Worm (Caenorhabditis elegans) whole organism, late embryonic: ENCODE data around the gene ndub-6.

Experiments
- C08G9.2 ChIP-seq: sonication (generic microtip); optimal IDR thresholded peaks from 2 replicates; lab custom pipeline; 2016; ENCODE audit warnings: mild to moderate bottlenecking, missing genetic modification characterization, moderate library complexity, missing compliant biosample characterization
- F13H6.1 ChIP-seq: sonication (generic microtip); optimal IDR thresholded peaks from 2 replicates; lab custom pipeline; 2016; ENCODE audit warnings: missing genetic modification characterization, missing compliant biosample characterization
- K02D7.2 ChIP-seq: sonication (generic microtip); optimal IDR thresholded peaks from 2 replicates; lab custom pipeline; 2017; ENCODE audit warnings: mild to moderate bottlenecking, missing genetic modification characterization, missing compliant biosample characterization
- K09A11.1 ChIP-seq: sonication (generic microtip); optimal IDR thresholded peaks from 2 replicates; lab custom pipeline; 2017; ENCODE audit warnings: antibody characterized with exemption, mild to moderate bottlenecking, missing genetic modification characterization, missing compliant biosample characterization; ENCODE audit not compliant: insufficient read depth
- ama-1 ChIP-seq: fragments of 150-350 bp; optimal IDR thresholded peaks from 2 replicates; lab custom pipeline; 2014
- ceh-14 ChIP-seq: sonication (generic microtip); optimal IDR thresholded peaks from 2 replicates; lab custom pipeline; 2016; ENCODE audit warnings: missing genotype, missing genetic modification characterization, missing compliant biosample characterization
- ceh-30 ChIP-seq: fragments of 150-350 bp; optimal IDR thresholded peaks from 2 replicates; lab custom pipeline; 2014; ENCODE audit warnings: missing biosample characterization, missing genetic modification characterization
- ceh-34 ChIP-seq: sonication (generic microtip); optimal IDR thresholded peaks from 2 replicates; lab custom pipeline; 2016; ENCODE audit warnings: mild to moderate bottlenecking, missing genetic modification characterization, missing compliant biosample characterization
- ceh-9 ChIP-seq: sonication (generic microtip); optimal IDR thresholded peaks from 2 replicates; lab custom pipeline; 2016; ENCODE audit warnings: mild to moderate bottlenecking, missing genetic modification characterization, inconsistent platforms, missing compliant biosample characterization
- che-1 ChIP-seq: sonication (generic microtip); optimal IDR thresholded peaks from 2 replicates; lab custom pipeline; 2016; ENCODE audit warnings: mild to moderate bottlenecking, missing genetic modification characterization, missing compliant biosample characterization
- elt-4 ChIP-seq: sonication (generic microtip); optimal IDR thresholded peaks from 2 replicates; lab custom pipeline; 2016; ENCODE audit warnings: missing genetic modification characterization, missing compliant biosample characterization
- ets-4 ChIP-seq: sonication (generic microtip); optimal IDR thresholded peaks from 2 replicates; lab custom pipeline; 2016; ENCODE audit warnings: missing genetic modification characterization, missing compliant biosample characterization
- fax-1 ChIP-seq: sonication (generic microtip); optimal IDR thresholded peaks from 2 replicates; lab custom pipeline; 2016; ENCODE audit warnings: missing genotype, missing genetic modification characterization, missing compliant biosample characterization
- fkh-10 ChIP-seq: fragments of 150-350 bp; optimal IDR thresholded peaks from 2 replicates; lab custom pipeline; 2014; ENCODE audit warnings: missing biosample characterization, missing genetic modification reagents, missing genetic modification characterization
- gmeb-2 ChIP-seq: sonication (generic microtip); optimal IDR thresholded peaks from 2 replicates; lab custom pipeline; 2016; ENCODE audit warnings: missing genetic modification characterization, inconsistent platforms, missing compliant biosample characterization
- lim-6 ChIP-seq: sonication (generic microtip); optimal IDR thresholded peaks from 2 replicates; lab custom pipeline; 2016; ENCODE audit warnings: missing genetic modification characterization, missing compliant biosample characterization
- mec-3 ChIP-seq: sonication (generic microtip); optimal IDR thresholded peaks from 2 replicates; lab custom pipeline; 2016; ENCODE audit warnings: borderline replicate concordance, missing genetic modification characterization, missing compliant biosample characterization
- nhr-11 ChIP-seq: fragments of 150-350 bp; optimal IDR thresholded peaks from 2 replicates; lab custom pipeline; 2014; ENCODE audit warnings: missing biosample characterization, missing genetic modification characterization
- nhr-232 ChIP-seq: sonication (generic microtip); optimal IDR thresholded peaks from 2 replicates; lab custom pipeline; 2016; ENCODE audit warnings: missing genetic modification characterization, missing compliant biosample characterization
- odd-2 ChIP-seq: sonication (generic microtip); optimal IDR thresholded peaks from 2 replicates; lab custom pipeline; 2017; ENCODE audit warnings: antibody characterized with exemption, mild to moderate bottlenecking, missing genetic modification characterization, missing compliant biosample characterization
- pag-3 ChIP-seq: sonication (generic microtip); optimal IDR thresholded peaks from 2 replicates; lab custom pipeline; 2016; ENCODE audit warnings: missing compliant biosample characterization, missing genetic modification characterization, borderline replicate concordance
- pat-9 ChIP-seq: fragments of 200-800 bp; sonication (Bioruptor generic); optimal IDR thresholded peaks from 2 replicates; lab custom pipeline; 2018; ENCODE audit warnings: mild to moderate bottlenecking, missing genetic modification characterization, moderate library complexity, missing compliant biosample characterization
- pha-2 ChIP-seq: sonication (generic microtip); optimal IDR thresholded peaks from 2 replicates; lab custom pipeline; 2017; ENCODE audit warnings: mild to moderate bottlenecking, missing genetic modification characterization, missing compliant biosample characterization
- pha-4 ChIP-seq: fragments of 150-350 bp; optimal IDR thresholded peaks from 2 replicates; lab custom pipeline; 2018; ENCODE audit warnings: missing biosample characterization, missing genetic modification reagents, missing genetic modification characterization
- pqm-1 ChIP-seq: sonication (generic microtip); optimal IDR thresholded peaks from 2 replicates; lab custom pipeline; 2016; ENCODE audit warnings: missing genetic modification characterization, missing compliant biosample characterization
- pros-1 ChIP-seq: fragments of 150-350 bp; optimal IDR thresholded peaks from 2 replicates; lab custom pipeline; 2014; ENCODE audit warnings: missing biosample characterization, missing genetic modification reagents, missing genetic modification characterization
- sox-2 ChIP-seq: fragments of 200-800 bp; sonication (Bioruptor generic); IDR thresholded peaks from 2 replicates; pipeline ENCODE4 v1.3.6; 2022; ENCODE audit warnings: missing genetic modification reagents, missing genetic modification characterization, missing compliant biosample characterization
- syd-9 ChIP-seq: sonication (generic microtip); optimal IDR thresholded peaks from 2 replicates; lab custom pipeline; 2016; ENCODE audit warnings: mild to moderate bottlenecking, missing genetic modification characterization, moderate library complexity, missing compliant biosample characterization
- tbx-2 ChIP-seq: sonication (generic microtip); optimal IDR thresholded peaks from 2 replicates; lab custom pipeline; 2016; ENCODE audit warnings: missing genetic modification characterization, missing compliant biosample characterization
- unc-3 ChIP-seq, 2 experiments: fragments of 200-800 bp in 1 of 2; sonication (Bioruptor generic) in 1 of 2; sonication (generic microtip) in 1 of 2; conservative IDR thresholded peaks in 1 of 2; optimal IDR thresholded peaks in 1 of 2; 2 replicates each; pipeline versions ENCODE4 v1.3.6 to Lab custom; 2016 to 2022; ENCODE audit warnings: missing compliant biosample characterization in 2 of 2, missing genetic modification characterization in 2 of 2, missing genetic modification reagents in 1 of 2
- unc-42 ChIP-seq: sonication (generic microtip); optimal IDR thresholded peaks from 2 replicates; lab custom pipeline; 2016; ENCODE audit warnings: missing genotype, missing genetic modification characterization, missing compliant biosample characterization

ndub-6 gene

DNA sequence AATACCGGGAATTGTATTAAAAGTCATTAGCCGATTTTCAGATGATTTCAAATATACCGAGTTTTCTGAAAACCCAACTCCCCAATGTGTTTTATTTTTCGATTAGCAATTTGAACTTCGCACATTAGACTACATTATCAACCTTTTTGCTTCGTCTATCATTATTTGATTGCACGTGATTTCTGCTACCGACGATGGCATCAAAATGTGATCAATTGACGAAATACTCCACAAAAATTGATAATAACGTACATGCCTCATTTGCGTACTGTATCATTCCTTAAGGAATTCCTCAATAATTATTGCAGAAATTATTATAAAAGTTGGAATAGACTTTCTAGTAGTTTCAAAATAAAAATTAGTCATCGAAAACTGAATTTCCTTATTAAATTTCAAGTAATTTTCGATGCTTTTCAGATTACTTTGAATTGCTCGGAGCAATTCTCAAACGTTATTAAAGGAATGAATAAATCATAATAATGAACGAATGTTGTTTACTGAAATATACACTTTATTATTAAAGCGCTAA is 28.4 kb upstream of the ndub-6 start:
- TF ChIP-seq elt-4 (tag; lab: Kevin White, UChicago) (no peak), gmeb-2 (tag; lab: Kevin White, UChicago) (no peak), ama-1 (lab: Kevin White, UChicago) (no peak), nhr-11 (tag; lab: Kevin White, UChicago) (no peak), pros-1 (tag; lab: Kevin White, UChicago) (no peak), fax-1 (tag; lab: Kevin White, UChicago) (no peak)

DNA sequence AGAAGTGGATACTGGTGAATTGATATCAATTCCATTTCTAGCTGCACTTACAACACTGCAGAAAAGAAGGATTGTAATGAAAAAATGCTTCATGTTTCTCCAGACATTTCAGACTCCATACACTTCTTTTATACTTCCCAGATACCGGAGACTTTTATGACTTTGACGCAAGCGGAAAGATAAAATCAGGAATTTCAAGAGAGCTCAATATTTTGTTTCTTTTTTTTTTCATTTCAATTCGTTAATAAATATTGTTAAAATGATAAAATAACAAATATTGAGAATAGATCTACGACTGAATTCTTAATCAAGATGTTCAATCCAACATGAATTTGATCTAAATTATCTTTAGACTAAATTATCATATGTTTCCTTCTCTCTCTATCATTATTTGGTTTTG is 26.7 kb upstream of the ndub-6 start, which contains the start of gene lys-5:
Gene lys-5 (minus strand): TSS at position 101 of the 400 bp plus-strand sequence.
- TF ChIP-seq ceh-34 (tag; lab: Kevin White, UChicago) = no peak
- TF ChIP-seq unc-42 (tag; lab: Kevin White, UChicago) = no peak
- TF ChIP-seq gmeb-2 (tag; lab: Kevin White, UChicago) = no peak
- TF ChIP-seq K09A11.1 (tag; lab: Kevin White, UChicago) = no peak
- TF ChIP-seq ets-4 (tag; lab: Kevin White, UChicago) = no peak
- no peak for TF ChIP-seq nhr-11 (tag; lab: Kevin White, UChicago)
- no peak for TF ChIP-seq K02D7.2 (tag; lab: Kevin White, UChicago)
- no peak for TF ChIP-seq F13H6.1
- TF ChIP-seq sox-2 (GFP tag; lab: Robert Waterston, UW) = no peak
- TF ChIP-seq mec-3 = no peak
- TF ChIP-seq pha-4 (tag; lab: Kevin White, UChicago) = no peak
- TF ChIP-seq pqm-1 (tag; lab: Kevin White, UChicago) = no peak
- no peak for TF ChIP-seq fax-1 (tag; lab: Kevin White, UChicago)

DNA sequence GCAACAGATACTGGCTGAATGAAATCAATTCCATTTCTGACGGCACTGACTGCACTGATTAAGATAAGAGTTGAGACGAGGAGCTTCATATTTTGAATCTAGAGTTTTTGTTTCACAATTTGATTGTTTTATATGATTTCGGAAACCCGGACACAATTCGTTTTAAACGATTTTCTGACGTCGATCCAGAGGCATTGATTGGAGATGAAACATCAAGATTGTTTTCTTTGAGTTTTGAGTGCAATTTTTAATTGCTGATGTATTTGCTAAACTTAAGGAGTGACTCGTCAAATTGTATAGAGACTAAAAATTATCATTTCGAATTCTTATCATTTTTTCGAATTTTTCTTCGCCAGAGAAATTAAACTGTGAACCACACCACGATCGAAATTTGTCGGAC is 24.4 kb upstream of the ndub-6 start, which contains the start of gene lys-6:
Gene lys-6 (minus strand): TSS at position 101 of the 400 bp plus-strand sequence.
- TF ChIP-seq odd-2 (tag; lab: Kevin White, UChicago) = no peak
- no peak for TF ChIP-seq ceh-14 (tag; lab: Kevin White, UChicago)
- no peak for TF ChIP-seq ets-4 (tag; lab: Kevin White, UChicago)
- TF ChIP-seq unc-42 (tag; lab: Kevin White, UChicago) = no peak
- no peak for TF ChIP-seq ceh-9 (tag; lab: Kevin White, UChicago)
- no peak for TF ChIP-seq syd-9 (tag; lab: Kevin White, UChicago)
- no peak for TF ChIP-seq C08G9.2 (tag; lab: Kevin White, UChicago)
- no peak for TF ChIP-seq pag-3 (tag; lab: Kevin White, UChicago)

DNA sequence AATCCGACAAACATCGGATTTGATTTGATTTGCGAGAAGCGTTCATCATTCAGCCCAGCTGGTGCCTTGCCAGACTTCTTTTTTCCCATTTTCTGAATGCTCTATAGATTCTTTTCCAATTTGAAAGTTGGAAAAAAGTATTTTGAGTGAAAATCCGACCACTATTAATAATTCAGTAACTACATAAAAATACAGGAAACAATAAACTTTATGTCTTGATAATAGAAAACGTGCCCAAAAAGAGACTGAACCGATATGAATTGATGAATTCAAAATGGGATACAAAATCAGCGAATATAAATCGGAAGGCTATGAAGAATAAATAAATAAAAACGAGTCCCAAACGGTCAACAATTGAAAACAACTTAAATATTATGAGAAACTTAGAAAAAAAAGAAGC is 20.5 kb upstream of the ndub-6 start, which contains the start of gene F58B3.4:
Gene F58B3.4 (minus strand): TSS at position 101 of the 400 bp plus-strand sequence.
- TF ChIP-seq che-1 (tag; lab: Kevin White, UChicago) (no peak), ama-1 (lab: Kevin White, UChicago) (no peak), unc-3 (GFP tag; conservative IDR thresholded peaks at IDR 0.05; lab: Robert Waterston, UW) (no peak), unc-3 (tag; optimal IDR thresholded peaks at IDR 0.05; lab: Kevin White, UChicago) (no peak), lim-6 (tag; lab: Kevin White, UChicago) (no peak), ceh-34 (tag; lab: Kevin White, UChicago) (no peak), pha-2 (no peak), C08G9.2 (tag; lab: Kevin White, UChicago) (no peak), ceh-30 (tag; lab: Kevin White, UChicago) (no peak), nhr-11 (tag; lab: Kevin White, UChicago) (no peak), sox-2 (GFP tag; lab: Robert Waterston, UW) (no peak), fkh-10 (no peak), pat-9 (no peak), nhr-232 (tag; lab: Kevin White, UChicago) (no peak), tbx-2 (tag; lab: Kevin White, UChicago) (no peak)
